Fruit fly (Drosophila melanogaster) S2 (cell line): ENCODE data around the gene Pldn.

Experiments
- CG8478 ChIP-seq: fragments of >200 bp; optimal IDR thresholded peaks from 2 replicates; lab custom pipeline; 2018
- CTCF ChIP-seq, 2 experiments: fragments of >200 bp; optimal IDR thresholded peaks; 2 replicates each; lab custom pipeline; 2018

DNA sequence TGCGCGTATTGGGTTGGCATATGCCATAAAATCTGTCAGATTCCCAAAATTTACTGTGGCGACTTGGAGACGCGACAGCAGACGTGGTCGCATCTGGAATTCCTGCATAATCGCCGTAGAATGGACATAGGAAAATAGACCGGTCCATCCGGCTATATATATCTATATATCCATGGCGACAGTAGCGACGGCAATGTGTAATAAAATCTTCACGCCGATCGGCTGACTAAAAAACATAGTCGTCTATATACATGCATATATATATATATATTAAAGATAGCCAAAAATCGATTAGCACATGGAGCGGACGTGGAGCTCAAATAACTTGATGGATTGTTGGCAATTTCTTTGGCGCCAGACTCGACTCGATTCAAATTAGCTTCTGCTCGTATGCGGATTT, 26.8 kb upstream of the Pldn start:
- TF ChIP-seq CG8478 (no peak), CTCF (optimal IDR thresholded peaks at IDR 0.05; lab: Kevin White, UChicago) (no peak)
